Worm (Caenorhabditis elegans) whole organism, L1 larva: ENCODE data around the gene sdz-7.

ENCODE experiments used
- alr-1 ChIP-seq: fragments of 200-800 bp; sonication (Bioruptor generic); optimal IDR thresholded peaks from 2 replicates; lab custom pipeline; 2018; ENCODE audit warnings: borderline replicate concordance, mild to moderate bottlenecking, missing genetic modification characterization, missing compliant biosample characterization
- blmp-1 ChIP-seq: fragments of 150-350 bp; optimal IDR thresholded peaks from 2 replicates; lab custom pipeline; 2014; ENCODE audit warnings: missing biosample characterization, missing genetic modification characterization
- ceh-63 ChIP-seq: fragments of 200-800 bp; sonication (Bioruptor generic); optimal IDR thresholded peaks from 2 replicates; lab custom pipeline; 2018; ENCODE audit warnings: mild to moderate bottlenecking, missing genetic modification characterization, missing compliant biosample characterization
- ces-1 ChIP-seq: fragments of 150-350 bp; optimal IDR thresholded peaks from 2 replicates; lab custom pipeline; 2014; ENCODE audit warnings: missing biosample characterization, missing genetic modification reagents, missing genetic modification characterization
- dpl-1 ChIP-seq, 3 experiments: fragments of 150-350 bp in 2 of 3; sonication (generic microtip) in 1 of 3; optimal IDR thresholded peaks; 2 replicates each; lab custom pipeline; 2014 to 2017; ENCODE audit warnings: missing biosample characterization in 3 of 3, missing genetic modification characterization in 3 of 3, missing genetic modification reagents in 3 of 3
- dsc-1 ChIP-seq: sonication (generic microtip); optimal IDR thresholded peaks from 2 replicates; lab custom pipeline; 2016; ENCODE audit warnings: mild to moderate bottlenecking, missing genetic modification characterization, missing compliant biosample characterization
- efl-1 ChIP-seq, 4 experiments: fragments of 150-350 bp; optimal IDR thresholded peaks in 3 of 4; peaks in 1 of 4; 1 replicate in 1 of 4; 2 replicates in 3 of 4; lab custom pipeline; 2014; ENCODE audit warnings: missing biosample characterization in 2 of 4, missing genetic modification characterization in 2 of 4, missing genetic modification reagents in 2 of 4
- efl-3 ChIP-seq: fragments of 200-800 bp; sonication (Bioruptor generic); optimal IDR thresholded peaks from 2 replicates; lab custom pipeline; 2018; ENCODE audit warnings: mild to moderate bottlenecking, missing genetic modification characterization, missing compliant biosample characterization
- egl-27 ChIP-seq, 2 experiments: fragments of 150-350 bp in 1 of 2; sonication (generic microtip); optimal IDR thresholded peaks; 3 replicates each; lab custom pipeline; 2017 to 2018; ENCODE audit warnings: missing biosample characterization in 2 of 2, missing genetic modification characterization in 2 of 2, missing genetic modification reagents in 2 of 2
- ets-5 ChIP-seq: fragments of 200-800 bp; sonication (Bioruptor generic); IDR thresholded peaks from 2 replicates; pipeline ENCODE4 v1.3.6; 2022; ENCODE audit warnings: missing genetic modification characterization, missing compliant biosample characterization
- fkh-4 ChIP-seq: sonication (generic microtip); optimal IDR thresholded peaks from 2 replicates; lab custom pipeline; 2016; ENCODE audit warnings: missing compliant biosample characterization, missing genetic modification characterization, borderline replicate concordance
- fkh-8 ChIP-seq: sonication (generic microtip); optimal IDR thresholded peaks from 2 replicates; lab custom pipeline; 2016; ENCODE audit warnings: mild to moderate bottlenecking, missing genetic modification characterization, missing compliant biosample characterization
- fos-1 ChIP-seq: fragments of 150-350 bp; optimal IDR thresholded peaks from 2 replicates; lab custom pipeline; 2014; ENCODE audit warnings: missing biosample characterization, missing genetic modification characterization
- hpl-2 ChIP-seq: fragments of 150-350 bp; optimal IDR thresholded peaks from 2 replicates; lab custom pipeline; 2014; ENCODE audit warnings: missing biosample characterization, missing genetic modification reagents, missing genetic modification characterization
- lin-14 ChIP-seq: fragments of 200-800 bp; sonication (Bioruptor generic); optimal IDR thresholded peaks from 2 replicates; lab custom pipeline; 2018; ENCODE audit warnings: mild to moderate bottlenecking, missing genetic modification characterization, moderate library complexity, missing compliant biosample characterization
- lin-15B ChIP-seq: fragments of 150-350 bp; sonication (generic microtip); optimal IDR thresholded peaks from 3 replicates; lab custom pipeline; 2014; ENCODE audit warnings: missing biosample characterization, missing genetic modification characterization
- lin-39 ChIP-seq: fragments of 150-350 bp; optimal IDR thresholded peaks from 2 replicates; lab custom pipeline; 2014; ENCODE audit warnings: missing biosample characterization, missing genetic modification reagents, missing genetic modification characterization
- lsy-2 ChIP-seq, 2 experiments: fragments of 150-350 bp; optimal IDR thresholded peaks; 2 replicates each; lab custom pipeline; 2014; ENCODE audit warnings: missing biosample characterization in 2 of 2, missing genetic modification characterization in 2 of 2
- mep-1 ChIP-seq: fragments of 150-350 bp; optimal IDR thresholded peaks from 2 replicates; lab custom pipeline; 2014; ENCODE audit warnings: missing biosample characterization, missing genetic modification characterization
- nhr-19 ChIP-seq: fragments of 200-800 bp; sonication (Bioruptor generic); conservative IDR thresholded peaks from 2 replicates; pipeline ENCODE4 v1.3.6; 2022; ENCODE audit warnings: missing genetic modification characterization, missing compliant biosample characterization
- nhr-20 ChIP-seq: sonication (generic microtip); optimal IDR thresholded peaks from 2 replicates; lab custom pipeline; 2016; ENCODE audit warnings: mild to moderate bottlenecking, missing genetic modification characterization, missing compliant biosample characterization
- nhr-237 ChIP-seq: fragments of 150-350 bp; optimal IDR thresholded peaks from 2 replicates; lab custom pipeline; 2014; ENCODE audit warnings: missing biosample characterization, missing genetic modification characterization
- nhr-28 ChIP-seq: fragments of 150-350 bp; optimal IDR thresholded peaks from 2 replicates; lab custom pipeline; 2014; ENCODE audit warnings: missing biosample characterization, missing genetic modification characterization
- nhr-77 ChIP-seq: fragments of 150-350 bp; optimal IDR thresholded peaks from 2 replicates; lab custom pipeline; 2014; ENCODE audit warnings: missing biosample characterization, missing genetic modification characterization
- nhr-84 ChIP-seq: sonication (generic microtip); optimal IDR thresholded peaks from 2 replicates; lab custom pipeline; 2017; ENCODE audit warnings: missing biosample characterization, missing genetic modification characterization
- nhr-90 ChIP-seq: sonication (generic microtip); optimal IDR thresholded peaks from 2 replicates; lab custom pipeline; 2016; ENCODE audit warnings: mild to moderate bottlenecking, missing genetic modification characterization, missing compliant biosample characterization; ENCODE audit not compliant: poor library complexity
- pax-3 ChIP-seq: fragments of 200-800 bp; sonication (Bioruptor generic); optimal IDR thresholded peaks from 2 replicates; lab custom pipeline; 2018; ENCODE audit warnings: mild to moderate bottlenecking, missing genetic modification characterization, moderate library complexity, missing compliant biosample characterization
- pqm-1 ChIP-seq: sonication (generic microtip); optimal IDR thresholded peaks from 3 replicates; lab custom pipeline; 2017; ENCODE audit warnings: missing biosample characterization, missing genetic modification characterization
- rnt-1 ChIP-seq: sonication (generic microtip); optimal IDR thresholded peaks from 2 replicates; lab custom pipeline; 2016; ENCODE audit warnings: mild to moderate bottlenecking, missing genetic modification characterization, moderate library complexity, missing compliant biosample characterization
- skn-1 ChIP-seq: fragments of 150-350 bp; optimal IDR thresholded peaks from 2 replicates; lab custom pipeline; 2014; ENCODE audit warnings: missing biosample characterization, missing genetic modification characterization
- snpc-4 ChIP-seq: fragments of 150-350 bp; optimal IDR thresholded peaks from 2 replicates; lab custom pipeline; 2014; ENCODE audit warnings: missing biosample characterization, missing genetic modification characterization
- snu-23 ChIP-seq: sonication (generic microtip); optimal IDR thresholded peaks from 2 replicates; lab custom pipeline; 2016; ENCODE audit warnings: missing genetic modification characterization, missing compliant biosample characterization
- sptf-1 ChIP-seq: fragments of 150-350 bp; optimal IDR thresholded peaks from 2 replicates; lab custom pipeline; 2014; ENCODE audit warnings: missing biosample characterization, missing genetic modification characterization
- sup-37 ChIP-seq: fragments of 200-800 bp; sonication (Bioruptor generic); optimal IDR thresholded peaks from 2 replicates; lab custom pipeline; 2018; ENCODE audit warnings: mild to moderate bottlenecking, missing genetic modification characterization, missing compliant biosample characterization
- swsn-7 ChIP-seq: sonication (generic microtip); optimal IDR thresholded peaks from 2 replicates; lab custom pipeline; 2016; ENCODE audit warnings: missing genetic modification characterization, missing compliant biosample characterization
- unc-62 ChIP-seq: fragments of 150-350 bp; optimal IDR thresholded peaks from 2 replicates; lab custom pipeline; 2014; ENCODE audit warnings: missing biosample characterization, missing genetic modification reagents, missing genetic modification characterization
- ztf-4 ChIP-seq: fragments of 150-350 bp; optimal IDR thresholded peaks from 2 replicates; lab custom pipeline; 2014; ENCODE audit warnings: missing biosample characterization, missing genetic modification characterization

Gene sdz-7

DNA sequence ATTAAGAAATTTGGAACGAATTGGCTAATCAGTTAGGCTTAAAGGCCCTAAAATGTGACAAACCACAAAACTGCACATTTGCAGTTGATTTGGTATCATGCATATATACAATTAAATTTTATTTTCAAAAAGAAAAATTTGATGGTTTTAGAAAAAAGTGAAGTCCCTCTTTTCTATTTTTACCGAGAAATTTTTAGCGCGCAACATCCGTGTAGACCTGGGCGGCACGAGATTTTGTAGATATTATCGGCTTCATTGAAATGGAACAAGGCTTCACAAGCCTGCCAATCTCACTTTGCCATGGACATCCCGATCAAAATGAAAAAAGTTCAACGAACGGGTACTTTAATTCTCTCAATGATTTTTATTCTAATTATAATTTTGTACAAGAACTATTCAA is 31.7 kb downstream of the sdz-7 start, which contains the start of gene C17A2.2:
TSS of gene C17A2.2 (plus strand) at position 301 of the 400 bp plus-strand sequence.
- TF ChIP-seq nhr-20 (no peak), fkh-8 (tag; lab: Kevin White, UChicago) (no peak), lin-39 (no peak), unc-62 (GFP tag; lab: Kevin White, UChicago) (no peak), pax-3 (tag; lab: Kevin White, UChicago) (no peak), lsy-2 (tag; optimal IDR thresholded peaks at IDR 0.05; lab: Kevin White, UChicago) (no peak), ets-5 (GFP tag; lab: Robert Waterston, UW) (no peak), mep-1 (tag; lab: Kevin White, UChicago) (no peak), ceh-63 (GFP tag; lab: Kevin White, UChicago) (no peak), sup-37 (no peak), pqm-1 (tag; lab: Kevin White, UChicago) (no peak)
- TF ChIP-seq, all 84 proteins: peak for 0

DNA sequence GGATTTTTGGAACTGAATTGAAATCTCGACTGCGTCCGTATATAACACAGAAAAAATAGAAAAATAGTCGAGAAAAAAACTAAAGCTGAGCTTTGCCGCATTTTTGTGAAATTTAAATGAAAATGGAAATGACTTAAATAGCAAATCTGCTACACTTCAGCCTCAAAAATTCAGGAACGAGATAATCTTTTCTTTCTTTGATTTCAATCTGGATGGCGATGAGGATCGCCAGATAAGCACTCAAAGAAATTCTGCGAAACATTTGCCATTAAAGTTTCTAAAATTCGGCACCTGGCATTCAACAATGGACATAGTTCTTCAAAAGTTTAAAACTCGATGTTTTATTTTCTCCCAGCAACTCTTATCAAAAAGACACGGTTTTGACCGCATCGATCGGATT is 34.5 kb downstream of the sdz-7 start, which contains the start of the genes C17A2.7 and C17A2.3:
TSS of gene C17A2.7 (minus strand) at position 101 of the 400 bp plus-strand sequence.
TSS of gene C17A2.3 (plus strand) at position 305 of the 400 bp plus-strand sequence.
- no peak for TF ChIP-seq lin-14 (GFP tag; lab: Kevin White, UChicago)
- no peak for TF ChIP-seq alr-1 (tag; lab: Kevin White, UChicago)
- no peak for TF ChIP-seq snu-23
- no peak for TF ChIP-seq egl-27 (tag; optimal IDR thresholded peaks at IDR 0.05; lab: Kevin White, UChicago)
- TF ChIP-seq efl-3 (GFP tag; lab: Kevin White, UChicago): no peak
- no peak for TF ChIP-seq fkh-8 (tag; lab: Kevin White, UChicago)
- TF ChIP-seq snpc-4 (tag; lab: Kevin White, UChicago): no peak
- TF ChIP-seq nhr-237 (tag; lab: Kevin White, UChicago): no peak
- TF ChIP-seq hpl-2 (GFP tag; lab: Kevin White, UChicago): no peak
- no peak for TF ChIP-seq ces-1 (GFP tag; lab: Kevin White, UChicago)
- no peak for TF ChIP-seq skn-1 (tag; lab: Kevin White, UChicago)
- TF ChIP-seq sptf-1 (tag; lab: Kevin White, UChicago): no peak
- no peak for TF ChIP-seq dpl-1 (GFP tag; optimal IDR thresholded peaks at IDR 0.05; lab: Kevin White, UChicago)
- TF ChIP-seq fos-1 (tag; lab: Kevin White, UChicago): no peak
- no peak for TF ChIP-seq nhr-90 (tag; lab: Kevin White, UChicago)
- no peak for TF ChIP-seq efl-1 (optimal IDR thresholded peaks at IDR 0.05; lab: Kevin White, UChicago)
- no peak for TF ChIP-seq efl-1 (GFP tag; optimal IDR thresholded peaks at IDR 0.05 in 1 of 2; lab: Kevin White, UChicago)
- no peak for TF ChIP-seq nhr-77
- TF ChIP-seq mep-1 (tag; lab: Kevin White, UChicago): no peak
- no peak for TF ChIP-seq rnt-1 (tag; lab: Kevin White, UChicago)
- TF ChIP-seq blmp-1 (tag; lab: Kevin White, UChicago): no peak
- TF ChIP-seq, all 84 proteins: peak for 0

DNA sequence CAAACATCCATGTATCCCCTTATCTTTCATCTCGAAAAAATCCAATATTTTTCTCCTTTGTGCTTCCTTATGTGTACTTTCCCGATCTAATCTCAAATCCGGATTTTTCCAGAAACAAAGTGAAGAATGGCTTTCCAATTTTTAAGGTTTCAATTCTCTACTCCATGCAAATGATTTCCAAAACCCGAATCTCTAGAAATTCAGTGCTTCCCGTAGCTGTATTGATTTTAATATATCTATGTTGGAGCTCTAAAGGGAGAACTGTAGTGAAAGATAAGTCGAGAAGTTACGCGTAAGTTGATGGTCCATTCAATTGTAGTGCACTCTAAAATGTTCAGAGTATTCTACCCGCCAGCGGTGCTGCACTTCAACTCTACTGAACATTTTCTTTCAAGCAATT is 38.2 kb downstream of the sdz-7 start, which contains the start of gene C17A2.4:
TSS of gene C17A2.4 (plus strand) at position 301 of the 400 bp plus-strand sequence.
- TF ChIP-seq nhr-28 (tag; lab: Kevin White, UChicago) (no peak), skn-1 (tag; lab: Kevin White, UChicago) (no peak), sptf-1 (tag; lab: Kevin White, UChicago) (no peak), nhr-77 (no peak), ztf-4 (no peak), ceh-63 (GFP tag; lab: Kevin White, UChicago) (no peak), dsc-1 (tag; lab: Kevin White, UChicago) (no peak), fkh-4 (tag; lab: Kevin White, UChicago) (no peak), nhr-20 (no peak), nhr-84 (tag; lab: Kevin White, UChicago) (no peak), lin-39 (no peak), swsn-7 (tag; lab: Kevin White, UChicago) (no peak), lin-15B (tag; lab: Kevin White, UChicago) (no peak), nhr-19 (GFP tag; lab: Robert Waterston, UW) (no peak), pax-3 (tag; lab: Kevin White, UChicago) (no peak)
